Worm (Caenorhabditis elegans): Measurements from ENCODE around the gene gem-4.

gem-4 gene

DNA sequence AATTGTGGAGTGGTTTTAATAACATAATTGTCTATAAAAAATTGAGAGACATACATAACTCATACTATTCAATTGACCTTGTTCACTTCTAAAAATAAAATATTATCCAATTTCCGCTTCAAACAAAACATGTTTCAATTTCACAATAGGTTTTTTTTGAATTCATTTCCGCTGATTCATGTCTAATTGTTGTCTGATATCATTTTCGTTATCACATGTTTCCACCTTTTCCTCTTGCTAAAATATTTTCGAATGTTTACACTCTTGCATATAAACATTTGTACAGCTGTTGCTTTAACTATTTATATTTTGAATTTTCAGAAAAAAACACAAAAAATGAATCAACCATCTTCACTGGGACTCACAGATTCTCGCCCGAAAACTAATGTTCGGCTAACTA is at the start of gene gem-4:
gem-4 (plus strand) TSS at position 301 of the 400 bp plus-strand sequence.
- TF ChIP-seq W03F9.2 (tag; optimal IDR thresholded peaks at IDR 0.05) = no peak
- no peak for TF ChIP-seq him-1 (tag; optimal IDR thresholded peaks at IDR 0.05)
- no peak for TF ChIP-seq dao-5 (tag; optimal IDR thresholded peaks at IDR 0.05)

DNA sequence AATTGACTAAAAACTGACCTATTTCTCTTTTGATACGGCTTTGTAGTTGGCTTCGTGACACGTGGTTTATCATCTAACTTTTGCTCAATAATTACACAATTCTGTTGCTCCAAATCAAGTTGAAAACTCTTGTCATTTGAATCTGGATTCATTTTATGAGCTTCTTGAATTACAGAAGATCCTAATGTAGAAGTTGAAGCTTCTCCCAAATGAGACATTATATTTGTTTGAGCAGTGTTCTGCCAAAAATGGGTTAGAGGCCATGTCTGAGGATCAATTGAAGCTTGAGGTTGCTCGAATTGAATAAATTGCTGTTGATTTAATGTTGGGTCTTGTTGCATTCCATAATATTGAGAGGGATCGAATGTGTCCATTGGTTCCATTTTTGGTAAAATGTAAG is 47.9 kb upstream of the gem-4 start:
- TF ChIP-seq W03F9.2 (tag; optimal IDR thresholded peaks at IDR 0.05) (no peak), him-1 (tag; optimal IDR thresholded peaks at IDR 0.05) (no peak), dao-5 (tag; optimal IDR thresholded peaks at IDR 0.05) (no peak)

- no peak for TF ChIP-seq W03F9.2 (tag; optimal IDR thresholded peaks at IDR 0.05)
- no peak for TF ChIP-seq dao-5 (tag; optimal IDR thresholded peaks at IDR 0.05)
- no peak for TF ChIP-seq him-1 (tag; optimal IDR thresholded peaks at IDR 0.05)
These were observed 45.3 kb upstream of the gem-4 start for ce11 chrIV:11700100-11700499.

DNA sequence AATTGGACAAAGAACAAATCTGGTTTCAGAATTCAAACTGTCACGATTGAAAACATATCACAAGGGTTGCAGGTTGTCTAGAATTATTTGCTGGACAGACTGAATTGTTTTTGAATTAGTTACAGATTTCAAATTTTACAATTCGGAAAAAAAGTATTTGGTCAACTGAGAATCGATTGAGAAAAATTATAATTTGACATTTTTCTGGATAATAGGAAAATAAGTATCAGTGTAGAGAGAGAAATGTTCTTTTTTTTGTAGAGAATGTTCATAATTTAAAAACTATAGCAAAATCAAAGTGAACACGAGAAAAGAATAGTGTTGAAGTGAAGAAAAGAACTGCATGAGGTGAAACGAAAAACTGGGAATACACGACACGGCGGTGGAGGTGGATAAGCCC is 44.7 kb upstream of the gem-4 start, which contains the start of gene dpy-20:
dpy-20 (minus strand) TSS at position 101 of the 400 bp plus-strand sequence.
- no peak for TF ChIP-seq dao-5 (tag; optimal IDR thresholded peaks at IDR 0.05)
- no peak for TF ChIP-seq him-1 (tag; optimal IDR thresholded peaks at IDR 0.05)
- no peak for TF ChIP-seq W03F9.2 (tag; optimal IDR thresholded peaks at IDR 0.05)

DNA sequence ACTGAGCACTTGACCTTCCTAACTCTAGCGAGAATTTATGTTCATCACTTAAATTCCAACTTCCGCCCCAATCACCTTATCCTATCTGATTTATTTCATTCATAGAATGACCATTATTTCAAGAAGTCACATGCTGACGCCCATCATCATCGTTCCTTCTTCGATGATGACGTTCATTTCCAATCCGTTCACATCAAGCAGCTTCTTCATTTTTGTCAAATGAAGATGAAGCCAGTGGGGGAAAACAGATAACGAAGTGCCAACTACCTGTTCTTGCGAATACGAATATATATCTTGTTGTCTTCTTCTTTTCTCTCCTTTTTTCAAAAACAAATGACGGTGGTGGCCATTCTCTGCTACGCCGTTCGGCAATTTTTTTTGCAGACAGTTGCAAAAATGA is 43.6 kb upstream of the gem-4 start:
- no peak for TF ChIP-seq dao-5 (tag; optimal IDR thresholded peaks at IDR 0.05)
- TF ChIP-seq W03F9.2 (tag; optimal IDR thresholded peaks at IDR 0.05) = no peak
- no peak for TF ChIP-seq him-1 (tag; optimal IDR thresholded peaks at IDR 0.05)

- TF ChIP-seq dao-5 (tag; optimal IDR thresholded peaks at IDR 0.05) (no peak), W03F9.2 (tag; optimal IDR thresholded peaks at IDR 0.05) (no peak), him-1 (tag; optimal IDR thresholded peaks at IDR 0.05) (no peak)
These were observed 41.6 kb upstream of the gem-4 start, which contains the start of the genes T22B3.3 and alg-3 for ce11 chrIV:11703685-11704296. Gene T22B3.3 (minus strand): TSS chrIV:11703785. Gene alg-3 (plus strand): TSS chrIV:11704246.

DNA sequence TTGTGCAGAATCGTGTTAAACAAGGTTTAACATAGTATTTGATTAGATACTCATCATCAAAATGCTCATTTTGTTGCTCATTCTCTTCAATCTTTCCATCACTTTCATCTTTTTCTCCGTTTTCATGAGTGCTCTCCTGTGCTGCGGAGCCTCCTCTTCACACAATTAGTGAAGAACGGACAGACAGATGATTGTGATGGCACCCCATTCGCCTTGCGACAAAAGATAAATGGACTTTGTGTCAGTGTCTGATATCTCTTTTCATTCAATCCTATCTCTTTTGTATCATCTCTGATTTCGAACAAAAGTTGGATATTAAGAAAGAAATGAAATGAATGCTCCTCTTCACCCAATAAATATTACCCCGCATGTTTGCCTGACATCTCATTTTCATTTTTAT is 35.1 kb upstream of the gem-4 start:
- TF ChIP-seq W03F9.2 (tag; optimal IDR thresholded peaks at IDR 0.05) = no peak
- no peak for TF ChIP-seq dao-5 (tag; optimal IDR thresholded peaks at IDR 0.05)
- no peak for TF ChIP-seq him-1 (tag; optimal IDR thresholded peaks at IDR 0.05)

DNA sequence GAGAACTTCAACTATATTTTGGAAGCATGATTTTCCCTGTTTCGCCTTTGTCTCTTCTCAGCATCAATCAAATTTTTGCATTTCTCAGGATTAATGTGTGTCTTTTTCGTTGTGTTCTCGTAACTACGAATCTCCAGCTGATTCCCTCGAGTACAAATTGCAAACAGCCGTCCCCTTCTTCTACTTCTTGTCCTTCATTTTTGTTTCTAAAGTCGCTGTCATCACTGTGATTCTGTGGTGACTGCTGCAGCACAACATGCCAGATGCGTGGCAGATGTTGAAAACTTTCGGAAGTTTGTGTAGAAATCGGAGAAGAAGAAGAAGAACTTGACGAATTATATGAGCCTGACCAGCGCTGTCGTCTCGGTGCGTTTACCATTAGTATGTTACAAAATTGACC is 32.2 kb upstream of the gem-4 start:
- TF ChIP-seq him-1 (tag; optimal IDR thresholded peaks at IDR 0.05) (no peak), dao-5 (tag; optimal IDR thresholded peaks at IDR 0.05) (no peak), W03F9.2 (tag; optimal IDR thresholded peaks at IDR 0.05) (no peak)

DNA sequence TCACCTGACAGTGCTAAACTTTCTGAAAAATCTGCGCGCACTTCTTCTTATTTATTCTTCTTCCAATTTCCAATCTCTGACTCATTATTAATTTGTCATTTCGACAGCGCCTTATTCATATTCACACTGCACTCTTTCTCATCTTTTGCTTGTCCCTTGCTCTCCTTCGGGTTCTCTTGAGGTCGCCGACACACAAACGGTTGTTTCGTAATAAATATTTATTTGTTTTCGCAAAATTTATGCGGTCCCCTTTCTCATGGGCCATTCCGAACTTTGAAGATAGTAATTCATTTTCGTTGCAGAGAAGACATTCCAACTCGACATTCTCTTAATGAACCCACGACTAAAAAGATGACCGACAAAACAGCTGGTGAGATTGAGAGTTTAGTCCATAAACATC is 30.7 kb upstream of the gem-4 start, which contains the start of gene magi-1:
magi-1 (plus strand) TSS at position 301 of the 400 bp plus-strand sequence.
- TF ChIP-seq dao-5 (tag; optimal IDR thresholded peaks at IDR 0.05) (no peak), him-1 (tag; optimal IDR thresholded peaks at IDR 0.05) (no peak), W03F9.2 (tag; optimal IDR thresholded peaks at IDR 0.05) (no peak)

- TF ChIP-seq him-1 (tag; optimal IDR thresholded peaks at IDR 0.05) = no peak
- TF ChIP-seq dao-5 (tag; optimal IDR thresholded peaks at IDR 0.05) = no peak
- no peak for TF ChIP-seq W03F9.2 (tag; optimal IDR thresholded peaks at IDR 0.05)
These were observed 29.0 kb upstream of the gem-4 start for ce11 chrIV:11716414-11716813.

ce11 chrIV:11717094-11717876 is 28.2 kb upstream of the gem-4 start:
- TF ChIP-seq dao-5 (tag; optimal IDR thresholded peaks at IDR 0.05) = no peak
- TF ChIP-seq W03F9.2 (tag; optimal IDR thresholded peaks at IDR 0.05) = no peak
- TF ChIP-seq him-1 (tag; optimal IDR thresholded peaks at IDR 0.05) = no peak

ce11 chrIV:11718653-11719052 is 26.8 kb upstream of the gem-4 start:
- TF ChIP-seq dao-5 (tag; optimal IDR thresholded peaks at IDR 0.05) = no peak
- TF ChIP-seq him-1 (tag; optimal IDR thresholded peaks at IDR 0.05) = no peak
- TF ChIP-seq W03F9.2 (tag; optimal IDR thresholded peaks at IDR 0.05) = no peak

- TF ChIP-seq dao-5 (tag; optimal IDR thresholded peaks at IDR 0.05) (no peak), him-1 (tag; optimal IDR thresholded peaks at IDR 0.05) (no peak), W03F9.2 (tag; optimal IDR thresholded peaks at IDR 0.05) (no peak)
These were observed 23.6 kb upstream of the gem-4 start for ce11 chrIV:11721878-11722277.

ce11 chrIV:11723255-11723654 is 22.2 kb upstream of the gem-4 start:
- no peak for TF ChIP-seq W03F9.2 (tag; optimal IDR thresholded peaks at IDR 0.05)
- no peak for TF ChIP-seq dao-5 (tag; optimal IDR thresholded peaks at IDR 0.05)
- TF ChIP-seq him-1 (tag; optimal IDR thresholded peaks at IDR 0.05) = no peak
